Worm (Caenorhabditis elegans) whole organism, L2 larva: ENCODE results near the gene rpt-6.
A peak's percentile ranks its signal among the peaks of the same experiment; 100 is the strongest.

Experiments
- C34F6.9 ChIP-seq: fragments of 150-350 bp; optimal IDR thresholded peaks from 2 replicates; lab custom pipeline; 2014; ENCODE audit warnings: missing biosample characterization, missing genetic modification characterization
- F13H6.1 ChIP-seq: sonication (generic microtip); optimal IDR thresholded peaks from 2 replicates; lab custom pipeline; 2016; ENCODE audit warnings: missing genetic modification characterization, missing compliant biosample characterization
- R02D3.7 ChIP-seq: fragments of 150-350 bp; optimal IDR thresholded peaks from 2 replicates; lab custom pipeline; 2014; ENCODE audit warnings: missing biosample characterization, missing genetic modification characterization
- ZK546.5 ChIP-seq: sonication (generic microtip); optimal IDR thresholded peaks from 2 replicates; lab custom pipeline; 2017; ENCODE audit warnings: missing biosample characterization, missing genetic modification characterization
- alr-1 ChIP-seq: fragments of 150-350 bp; optimal IDR thresholded peaks from 2 replicates; lab custom pipeline; 2014; ENCODE audit warnings: missing biosample characterization, missing genetic modification characterization
- aly-2 ChIP-seq: fragments of 150-350 bp; optimal IDR thresholded peaks from 2 replicates; lab custom pipeline; 2014; ENCODE audit warnings: missing biosample characterization, missing genetic modification characterization
- ama-1 ChIP-seq: fragments of 150-350 bp; optimal IDR thresholded peaks from 2 replicates; lab custom pipeline; 2018; ENCODE audit warnings: inconsistent platforms
- ceh-16 ChIP-seq: fragments of 150-350 bp; optimal IDR thresholded peaks from 2 replicates; lab custom pipeline; 2014; ENCODE audit warnings: missing biosample characterization, missing genetic modification characterization
- crh-2 ChIP-seq: sonication (generic microtip); optimal IDR thresholded peaks from 2 replicates; lab custom pipeline; 2017; ENCODE audit warnings: missing biosample characterization, missing genetic modification characterization
- dmd-4 ChIP-seq: sonication (generic microtip); optimal IDR thresholded peaks from 2 replicates; lab custom pipeline; 2017; ENCODE audit warnings: missing biosample characterization, missing genetic modification characterization
- egl-27 ChIP-seq: sonication (generic microtip); optimal IDR thresholded peaks from 3 replicates; lab custom pipeline; 2017; ENCODE audit warnings: missing biosample characterization, missing genetic modification reagents, missing genetic modification characterization
- elt-3 ChIP-seq: sonication (generic microtip); optimal IDR thresholded peaks from 2 replicates; lab custom pipeline; 2017; ENCODE audit warnings: missing biosample characterization, missing genetic modification characterization
- fos-1 ChIP-seq: fragments of 150-350 bp; optimal IDR thresholded peaks from 2 replicates; lab custom pipeline; 2014; ENCODE audit warnings: missing biosample characterization, missing genetic modification characterization
- gmeb-1 ChIP-seq: fragments of 150-350 bp; optimal IDR thresholded peaks from 2 replicates; lab custom pipeline; 2014; ENCODE audit warnings: missing biosample characterization, missing genetic modification characterization
- lin-11 ChIP-seq: fragments of 150-350 bp; sonication (generic microtip); optimal IDR thresholded peaks from 2 replicates; lab custom pipeline; 2014; ENCODE audit warnings: missing biosample characterization, missing genetic modification characterization, inconsistent platforms, mixed read lengths
- lin-13 ChIP-seq: fragments of 150-350 bp; optimal IDR thresholded peaks from 2 replicates; lab custom pipeline; 2014; ENCODE audit warnings: missing biosample characterization, missing genetic modification reagents, missing genetic modification characterization
- lin-39 ChIP-seq: fragments of 150-350 bp; optimal IDR thresholded peaks from 2 replicates; lab custom pipeline; 2014; ENCODE audit warnings: missing biosample characterization, missing genetic modification reagents, missing genetic modification characterization
- lsy-2 ChIP-seq, 2 experiments: fragments of 150-350 bp in 1 of 2; sonication (generic microtip) in 1 of 2; optimal IDR thresholded peaks; 2 replicates each; lab custom pipeline; 2014 to 2017; ENCODE audit warnings: missing biosample characterization in 2 of 2, missing genetic modification characterization in 2 of 2
- mab-5 ChIP-seq: fragments of 150-350 bp; optimal IDR thresholded peaks from 2 replicates; lab custom pipeline; 2014; ENCODE audit warnings: missing biosample characterization, missing genetic modification characterization
- mbf-1 ChIP-seq: sonication (generic microtip); optimal IDR thresholded peaks from 2 replicates; lab custom pipeline; 2017; ENCODE audit warnings: missing biosample characterization, missing genetic modification characterization
- mdl-1 ChIP-seq, 2 experiments: fragments of 150-350 bp in 1 of 2; sonication (generic microtip) in 1 of 2; optimal IDR thresholded peaks; 2 replicates each; lab custom pipeline; 2017; ENCODE audit warnings: missing biosample characterization in 2 of 2, missing genetic modification characterization in 2 of 2
- nhr-10 ChIP-seq: sonication (generic microtip); optimal IDR thresholded peaks from 2 replicates; lab custom pipeline; 2017; ENCODE audit warnings: missing biosample characterization, missing genetic modification characterization
- nhr-11 ChIP-seq: fragments of 150-350 bp; optimal IDR thresholded peaks from 2 replicates; lab custom pipeline; 2014; ENCODE audit warnings: missing biosample characterization, missing genetic modification characterization
- nhr-12 ChIP-seq: fragments of 150-350 bp; optimal IDR thresholded peaks from 2 replicates; lab custom pipeline; 2014; ENCODE audit warnings: missing biosample characterization, missing genetic modification characterization
- nhr-129 ChIP-seq: fragments of 150-350 bp; optimal IDR thresholded peaks from 2 replicates; lab custom pipeline; 2014; ENCODE audit warnings: missing biosample characterization, missing genetic modification characterization
- nhr-25 ChIP-seq: fragments of 150-350 bp; sonication (generic microtip); optimal IDR thresholded peaks from 3 replicates; lab custom pipeline; 2014; ENCODE audit warnings: missing biosample characterization, missing genetic modification characterization
- nhr-6 ChIP-seq: fragments of 150-350 bp; optimal IDR thresholded peaks from 2 replicates; lab custom pipeline; 2014; ENCODE audit warnings: missing biosample characterization, missing genetic modification characterization
- peb-1 ChIP-seq: fragments of 150-350 bp; optimal IDR thresholded peaks from 2 replicates; lab custom pipeline; 2014; ENCODE audit warnings: missing biosample characterization, missing genetic modification characterization
- sem-4 ChIP-seq: fragments of 150-350 bp; optimal IDR thresholded peaks from 2 replicates; lab custom pipeline; 2014; ENCODE audit warnings: missing biosample characterization, missing genetic modification reagents, missing genetic modification characterization
- skn-1 ChIP-seq: sonication (generic microtip); optimal IDR thresholded peaks from 2 replicates; lab custom pipeline; 2017; ENCODE audit warnings: missing biosample characterization, missing genetic modification characterization
- sma-3 ChIP-seq: sonication (generic microtip); optimal IDR thresholded peaks from 2 replicates; lab custom pipeline; 2016; ENCODE audit warnings: missing genetic modification reagents, missing genetic modification characterization, missing compliant biosample characterization
- sma-9 ChIP-seq, 2 experiments: fragments of 150-350 bp in 1 of 2; sonication (generic microtip) in 1 of 2; optimal IDR thresholded peaks; 2 replicates each; lab custom pipeline; 2014 to 2016; ENCODE audit warnings: missing genetic modification characterization in 2 of 2, mild to moderate bottlenecking in 1 of 2, missing biosample characterization in 1 of 2, missing compliant biosample characterization in 1 of 2, missing genetic modification reagents in 1 of 2, moderate library complexity in 1 of 2
- snpc-4 ChIP-seq: fragments of 150-350 bp; optimal IDR thresholded peaks from 2 replicates; lab custom pipeline; 2014; ENCODE audit warnings: missing biosample characterization, missing genetic modification characterization
- unc-39 ChIP-seq: fragments of 150-350 bp; optimal IDR thresholded peaks from 2 replicates; lab custom pipeline; 2014; ENCODE audit warnings: missing biosample characterization, missing genetic modification characterization
- unc-55 ChIP-seq: fragments of 150-350 bp; sonication (generic microtip); optimal IDR thresholded peaks from 3 replicates; lab custom pipeline; 2014; ENCODE audit warnings: missing biosample characterization, missing genetic modification reagents, missing genetic modification characterization
- unc-62 ChIP-seq: fragments of 150-350 bp; optimal IDR thresholded peaks from 2 replicates; lab custom pipeline; 2014; ENCODE audit warnings: missing biosample characterization, missing genetic modification reagents, missing genetic modification characterization
- zag-1 ChIP-seq: fragments of 150-350 bp; optimal IDR thresholded peaks from 2 replicates; lab custom pipeline; 2014; ENCODE audit warnings: missing biosample characterization, missing genetic modification characterization
- ztf-1 ChIP-seq: fragments of 200-800 bp; sonication (Bioruptor generic); conservative IDR thresholded peaks from 2 replicates; pipeline ENCODE4 v1.3.6; 2022; ENCODE audit warnings: missing genetic modification characterization, missing compliant biosample characterization
- ztf-11 ChIP-seq: sonication (generic microtip); optimal IDR thresholded peaks from 2 replicates; lab custom pipeline; 2017; ENCODE audit warnings: missing biosample characterization, missing genetic modification characterization

rpt-6 gene

ce11 chrIII:12369476-12369875 lies 780 bp upstream of the rpt-6 start:
- TF ChIP-seq nhr-129 (tag; lab: Kevin White, UChicago) (peak; percentile 2), sma-9 (GFP tag; optimal IDR thresholded peaks at IDR 0.05; lab: Kevin White, UChicago) (no peak), sma-9 (tag; optimal IDR thresholded peaks at IDR 0.05; lab: Kevin White, UChicago) (no peak), sem-4 (peak; percentile 56), unc-55 (GFP tag; lab: Kevin White, UChicago) (peak; percentile 68), gmeb-1 (tag; lab: Kevin White, UChicago) (peak; percentile 3), lin-11 (tag; lab: Kevin White, UChicago) (peak; percentile 75), mbf-1 (peak; percentile 15), ZK546.5 (no peak)

DNA sequence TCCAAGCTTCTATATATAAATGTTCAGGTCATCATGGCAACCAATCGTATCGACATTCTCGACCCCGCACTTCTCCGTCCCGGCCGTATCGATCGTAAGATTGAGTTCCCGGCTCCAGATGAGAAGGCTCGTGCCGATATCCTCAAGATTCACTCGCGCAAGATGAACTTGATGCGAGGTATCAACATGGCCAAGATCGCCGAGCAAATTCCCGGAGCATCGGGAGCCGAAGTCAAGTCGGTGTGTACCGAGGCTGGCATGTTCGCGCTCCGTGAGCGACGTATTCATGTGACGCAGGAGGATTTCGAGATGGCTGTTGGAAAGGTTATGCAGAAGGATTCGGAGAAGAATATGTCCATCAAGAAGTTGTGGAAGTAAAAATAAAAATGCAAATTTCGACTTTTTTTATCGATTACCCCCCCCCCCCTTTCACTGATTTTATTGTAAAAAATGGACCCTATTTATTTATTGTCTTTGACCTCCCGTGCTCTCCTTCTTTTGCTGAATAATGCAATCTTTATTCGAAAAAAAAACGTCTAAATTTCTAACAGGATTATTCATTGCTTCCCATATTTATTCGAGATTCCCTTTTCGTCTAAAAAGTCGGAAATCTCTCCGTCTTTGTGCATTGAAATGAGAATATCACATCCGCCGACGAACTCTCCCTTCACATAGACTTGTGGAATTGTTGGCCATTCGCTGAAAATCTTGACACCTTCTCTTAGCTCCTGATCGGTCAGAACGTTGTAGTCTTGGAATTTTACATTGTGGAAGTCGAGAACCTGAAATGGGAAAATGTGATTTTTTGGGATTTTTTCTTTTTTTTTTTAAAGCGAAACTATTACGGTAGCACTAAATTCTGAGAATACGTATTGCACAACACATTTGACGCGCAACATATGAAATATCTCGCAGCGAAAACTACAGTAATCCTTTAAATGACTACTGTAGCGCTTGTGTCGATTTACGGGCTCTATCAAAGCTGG lies 2.1 kb downstream of the rpt-6 start:
- TF ChIP-seq crh-2 (tag; lab: Kevin White, UChicago) = no peak
- TF ChIP-seq sma-3 = no peak
- no peak for TF ChIP-seq peb-1
- TF ChIP-seq mdl-1 (tag; optimal IDR thresholded peaks at IDR 0.05; lab: Kevin White, UChicago) = no peak
- no peak for TF ChIP-seq ama-1 (lab: Kevin White, UChicago)
- TF ChIP-seq unc-62 (GFP tag; lab: Kevin White, UChicago) = no peak
- no peak for TF ChIP-seq nhr-11 (tag; lab: Kevin White, UChicago)
- TF ChIP-seq R02D3.7 (tag; lab: Kevin White, UChicago) = no peak
- TF ChIP-seq lin-11 (tag; lab: Kevin White, UChicago) = no peak
- no peak for TF ChIP-seq lin-13
- TF ChIP-seq, all 48 proteins: peak for 0

- TF ChIP-seq mab-5 (tag; lab: Kevin White, UChicago) = no peak
- TF ChIP-seq nhr-11 (tag; lab: Kevin White, UChicago) = no peak
- TF ChIP-seq ztf-11 (tag; lab: Kevin White, UChicago) = no peak
- TF ChIP-seq F13H6.1 = no peak
- no peak for TF ChIP-seq snpc-4 (tag; lab: Kevin White, UChicago)
- TF ChIP-seq unc-39 (tag; lab: Kevin White, UChicago) = no peak
- no peak for TF ChIP-seq unc-62 (GFP tag; lab: Kevin White, UChicago)
- TF ChIP-seq, all 48 proteins: peak for 0
Measured at ce11 chrIII:12373306-12373705, 3.0 kb downstream of the rpt-6 start.

ce11 chrIII:12373807-12374266 lies 3.6 kb downstream of the rpt-6 start, which contains the start of gene glrx-5:
Gene glrx-5 (minus strand): TSS chrIII:12373857.
- TF ChIP-seq lin-13 = no peak
- no peak for TF ChIP-seq alr-1
- TF ChIP-seq ZK546.5 = no peak
- TF ChIP-seq C34F6.9 (tag; lab: Kevin White, UChicago) = no peak
- TF ChIP-seq fos-1 = no peak
- TF ChIP-seq aly-2 (tag; lab: Kevin White, UChicago) = no peak
- TF ChIP-seq nhr-6 (tag; lab: Kevin White, UChicago) = no peak

DNA sequence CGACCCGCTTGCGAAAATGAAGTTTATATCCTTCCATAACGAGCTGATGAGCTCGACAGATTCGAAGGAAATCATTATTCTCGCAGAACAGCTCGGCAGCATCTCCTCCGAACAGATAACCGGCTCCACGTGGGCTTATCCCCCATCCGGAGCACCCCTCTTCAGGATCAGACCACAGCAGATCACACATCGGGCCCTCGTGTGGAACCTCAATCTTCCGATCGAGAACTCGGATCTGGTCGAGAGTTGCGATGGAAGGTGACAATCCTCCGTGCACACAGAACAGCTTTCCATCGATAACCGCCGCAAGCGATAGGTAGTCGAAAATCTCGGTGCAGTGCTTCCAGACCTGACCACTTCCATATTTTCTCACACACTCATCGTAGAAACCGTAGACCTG lies 5.4 kb downstream of the rpt-6 start:
- TF ChIP-seq peb-1 (no peak), dmd-4 (tag; lab: Kevin White, UChicago) (no peak), mab-5 (tag; lab: Kevin White, UChicago) (no peak), unc-55 (GFP tag; lab: Kevin White, UChicago) (no peak), ZK546.5 (no peak), nhr-25 (tag; lab: Kevin White, UChicago) (no peak), crh-2 (tag; lab: Kevin White, UChicago) (no peak), ztf-1 (GFP tag; lab: Robert Waterston, UW) (no peak), zag-1 (no peak)

DNA sequence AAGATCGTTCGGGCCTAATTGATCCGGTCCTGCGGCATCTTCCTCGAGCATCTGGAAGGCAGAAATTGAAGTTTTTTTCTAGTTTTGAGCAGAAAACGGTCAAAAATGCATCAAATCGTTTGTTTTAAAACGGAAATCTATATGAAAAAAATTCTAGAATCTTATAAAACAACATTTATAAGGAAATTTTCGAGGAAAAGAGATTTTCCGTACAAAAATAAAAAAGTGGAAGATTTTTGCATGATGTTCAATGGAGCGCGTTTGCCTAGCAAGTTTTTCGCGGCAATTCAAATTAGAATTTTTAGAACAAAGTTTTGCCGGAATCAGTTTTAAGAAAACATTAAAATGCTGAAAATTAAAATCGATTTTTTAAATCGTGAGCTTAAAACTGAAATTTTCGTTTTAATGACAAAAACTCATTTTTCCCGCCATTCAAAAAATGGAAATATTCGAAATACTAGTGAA lies 7.0 kb downstream of the rpt-6 start, which contains the start of gene pph-4.2:
pph-4.2 (minus strand) TSS at position 51 of the 465 bp plus-strand sequence.
- TF ChIP-seq sem-4 (peak; percentile 45), egl-27 (tag; lab: Kevin White, UChicago) (no peak), sma-9 (GFP tag; optimal IDR thresholded peaks at IDR 0.05; lab: Kevin White, UChicago) (no peak), sma-9 (tag; optimal IDR thresholded peaks at IDR 0.05; lab: Kevin White, UChicago) (no peak), unc-55 (GFP tag; lab: Kevin White, UChicago) (peak; percentile 76), mab-5 (tag; lab: Kevin White, UChicago) (no peak), aly-2 (tag; lab: Kevin White, UChicago) (no peak), ztf-11 (tag; lab: Kevin White, UChicago) (no peak), lin-13 (peak; percentile 7), lin-39 (tag; lab: Kevin White, UChicago) (no peak), ceh-16 (tag; lab: Kevin White, UChicago) (no peak), elt-3 (tag; lab: Kevin White, UChicago) (no peak), sma-3 (no peak), lsy-2 (tag; optimal IDR thresholded peaks at IDR 0.05; lab: Kevin White, UChicago) (peak in 1 of 2 experiments; percentile 63), mdl-1 (tag; optimal IDR thresholded peaks at IDR 0.05; lab: Kevin White, UChicago) (no peak), unc-62 (GFP tag; lab: Kevin White, UChicago) (no peak), skn-1 (tag; lab: Kevin White, UChicago) (no peak), nhr-10 (tag; lab: Kevin White, UChicago) (no peak), crh-2 (tag; lab: Kevin White, UChicago) (peak; percentile 1), nhr-12 (tag; lab: Kevin White, UChicago) (no peak), C34F6.9 (tag; lab: Kevin White, UChicago) (peak; percentile 62), F13H6.1 (no peak)
